Worm (Caenorhabditis elegans): ENCODE results near the gene lys-7.

DNA sequence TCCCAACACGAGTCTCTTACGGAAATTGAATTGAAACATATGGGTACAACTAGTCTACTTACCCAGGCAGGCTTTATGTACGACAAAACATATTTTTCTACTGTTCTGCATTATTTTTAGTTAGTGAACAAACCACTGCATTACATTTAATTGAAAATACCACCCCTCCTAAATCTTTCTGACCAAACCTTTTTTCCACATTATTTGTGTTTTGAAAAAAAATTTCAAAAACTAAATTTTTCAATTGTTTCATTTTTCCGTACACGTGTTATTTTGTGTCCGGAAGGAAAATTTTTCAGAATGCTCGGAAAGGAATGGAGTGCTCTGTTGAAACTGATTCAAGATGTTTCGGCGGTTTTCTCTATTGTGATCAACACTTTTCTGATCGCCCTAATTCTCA is 30.0 kb upstream of the lys-7 start, which contains the start of gene str-226:
- TF ChIP-seq unc-62 (GFP tag; optimal IDR thresholded peaks at IDR 0.05) = no peak
- TF ChIP-seq nhr-12 (tag; optimal IDR thresholded peaks at IDR 0.05) = no peak
- TF ChIP-seq egl-13 (tag; optimal IDR thresholded peaks at IDR 0.05) = no peak
- no peak for TF ChIP-seq ama-1 (optimal IDR thresholded peaks at IDR 0.05)
- TF ChIP-seq efl-3 (GFP tag; optimal IDR thresholded peaks at IDR 0.05) = no peak
- no peak for TF ChIP-seq egl-27 (tag; optimal IDR thresholded peaks at IDR 0.05)

Data from whole organism, L1 larva.